Fruit fly (Drosophila melanogaster) whole organism, embryonic: ENCODE measurements around the gene CG43938.

Experiments
- Antp ChIP-seq: fragments of 200-800 bp; sonication (Bioruptor generic); optimal IDR thresholded peaks from 3 replicates; lab custom pipeline; 2016; ENCODE audit warnings: missing biosample characterization, missing genetic modification characterization
- CG10267 ChIP-seq: fragments of 200-800 bp; sonication (Bioruptor generic); optimal IDR thresholded peaks from 2 replicates; lab custom pipeline; 2018; ENCODE audit warnings: missing biosample characterization, mild to moderate bottlenecking, missing genetic modification characterization, moderate library complexity
- CG14014 ChIP-seq: fragments of 200-800 bp; sonication (Bioruptor generic); IDR thresholded peaks from 2 replicates; pipeline ENCODE4 v1.3.6; 2022; ENCODE audit warnings: missing biosample characterization, missing genetic modification characterization
- CG14441 ChIP-seq: fragments of 200-800 bp; sonication (Bioruptor generic); IDR thresholded peaks from 2 replicates; pipeline ENCODE4 v1.3.6; 2022; ENCODE audit warnings: missing biosample characterization, missing genetic modification characterization
- CG3163 ChIP-seq: fragments of 200-800 bp; sonication (Bioruptor generic); optimal IDR thresholded peaks from 3 replicates; lab custom pipeline; 2016; ENCODE audit warnings: missing biosample characterization, missing genetic modification characterization
- CG6854 ChIP-seq: fragments of 200-800 bp; sonication (Bioruptor generic); optimal IDR thresholded peaks from 3 replicates; lab custom pipeline; 2017; ENCODE audit warnings: missing biosample characterization, mild to moderate bottlenecking, missing genetic modification characterization
- CTCF ChIP-seq: fragments of 200-800 bp; sonication (Bioruptor generic); optimal IDR thresholded peaks from 2 replicates; lab custom pipeline; 2017; ENCODE audit warnings: missing biosample characterization, mild to moderate bottlenecking, missing genetic modification characterization, moderate library complexity
- Dip3 ChIP-seq: fragments of 200-800 bp; sonication (Bioruptor generic); optimal IDR thresholded peaks from 3 replicates; lab custom pipeline; 2016; ENCODE audit warnings: missing biosample characterization, missing genetic modification characterization
- Dp ChIP-seq: fragments of 200-800 bp; sonication (Bioruptor generic); optimal IDR thresholded peaks from 2 replicates; lab custom pipeline; 2018; ENCODE audit warnings: missing biosample characterization, mild to moderate bottlenecking, missing genetic modification characterization, moderate library complexity
- Optix ChIP-seq: fragments of 200-800 bp; sonication (Bioruptor generic); IDR thresholded peaks from 3 replicates; pipeline ENCODE4 v1.3.6; 2022; ENCODE audit warnings: missing biosample characterization, missing genetic modification characterization
- hb ChIP-seq: fragments of 200-800 bp; sonication (Bioruptor generic); IDR thresholded peaks from 3 replicates; pipeline ENCODE4 v1.3.6; 2022; ENCODE audit warnings: missing biosample characterization, missing genetic modification characterization; ENCODE audit not compliant: partially characterized antibody
- tup ChIP-seq: fragments of 200-800 bp; sonication (Bioruptor generic); optimal IDR thresholded peaks from 2 replicates; lab custom pipeline; 2016; ENCODE audit warnings: missing biosample characterization, mild to moderate bottlenecking, missing genetic modification characterization, moderate library complexity
- yki ChIP-seq: fragments of >200 bp; optimal IDR thresholded peaks from 3 replicates; lab custom pipeline; 2018

dm6 chr3L:21122522-21122923 lies 1.1 kb downstream of the CG43938 start:
- TF ChIP-seq CTCF (GFP tag; lab: Kevin White, UChicago) (no peak), hb (GFP tag; lab: Robert Waterston, UW) (no peak), Dp (no peak), Dip3 (GFP tag; lab: Kevin White, UChicago) (no peak), Antp (GFP tag; lab: Kevin White, UChicago) (no peak), Optix (GFP tag; lab: Robert Waterston, UW) (no peak), yki (lab: Kevin White, UChicago) (no peak), CG6854 (GFP tag; lab: Kevin White, UChicago) (no peak), CG14441 (no peak), CG3163 (GFP tag; lab: Kevin White, UChicago) (no peak), CG10267 (tag; lab: Kevin White, UChicago) (no peak), CG14014 (GFP tag; lab: Robert Waterston, UW) (no peak), tup (GFP tag; lab: Kevin White, UChicago) (no peak)
